Fruit fly (Drosophila melanogaster): ENCODE measurements around the gene CG33298.
A peak's percentile ranks its signal among the peaks of the same experiment; 100 is the strongest.

The CG33298 gene

DNA sequence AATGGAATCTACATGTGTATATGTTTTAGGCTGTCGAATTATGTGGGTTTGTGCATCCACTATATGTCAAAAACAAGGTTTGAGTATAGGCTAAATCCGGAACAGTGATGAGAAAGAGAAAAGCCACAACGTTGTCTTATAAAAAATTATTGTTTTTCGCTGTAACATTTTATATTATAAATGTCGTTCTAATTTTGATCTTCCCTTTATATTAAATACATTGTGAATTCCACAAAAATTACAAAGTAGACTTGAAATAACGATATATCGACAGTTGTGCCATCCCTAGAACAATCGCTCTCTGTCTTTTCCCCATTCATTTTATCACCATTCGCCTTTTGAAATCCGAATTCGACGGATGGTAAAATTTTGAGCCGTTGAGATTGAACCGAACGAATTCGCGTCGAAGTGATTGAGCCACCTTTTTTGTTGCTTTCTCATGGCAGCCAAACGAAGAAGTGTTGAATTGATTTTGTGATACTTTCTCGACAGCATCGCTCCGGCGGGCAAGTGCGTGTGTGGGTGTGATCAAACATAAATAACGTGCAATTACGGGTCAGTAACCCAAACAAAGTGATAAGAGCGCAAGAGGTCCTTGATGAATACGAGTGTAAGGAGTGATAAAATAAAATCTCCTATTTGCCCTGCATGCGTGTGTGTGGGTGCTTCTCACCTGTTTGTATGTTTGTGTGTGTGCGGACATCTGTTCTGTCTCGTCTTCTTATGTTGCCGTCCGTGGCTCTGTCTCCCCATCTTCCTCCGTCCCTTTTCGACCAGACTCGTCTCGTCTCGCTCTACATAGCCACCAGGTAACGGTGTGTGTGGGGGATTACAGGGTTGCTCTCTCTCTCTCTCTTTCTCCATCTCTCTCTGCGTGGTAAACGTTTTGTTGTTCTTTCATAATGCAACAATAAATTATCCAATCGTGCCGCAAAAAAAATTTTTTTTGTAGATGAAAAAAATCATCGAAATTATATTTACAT is 25.9 kb downstream of the CG33298 start, which contains the start of gene Oatp30B:
Oatp30B (plus strand) TSS at position 325 of the 983 bp plus-strand sequence.
- no peak for TF ChIP-seq Dll (optimal IDR thresholded peaks at IDR 0.05)
- TF ChIP-seq EcR (GFP tag; optimal IDR thresholded peaks at IDR 0.05): peak; percentile 65 to 89

- TF ChIP-seq EcR (GFP tag; optimal IDR thresholded peaks at IDR 0.05) (no peak), usp (GFP tag; optimal IDR thresholded peaks at IDR 0.05) (no peak), CG8478 (optimal IDR thresholded peaks at IDR 0.05) (no peak), psq (optimal IDR thresholded peaks at IDR 0.05) (no peak), pan (optimal IDR thresholded peaks at IDR 0.05) (no peak)
Observed at dm6 chr2L:9522766-9523174, 27.5 kb downstream of the CG33298 start.

dm6 chr2L:9524915-9525314 is 29.6 kb downstream of the CG33298 start:
- TF ChIP-seq usp (GFP tag; optimal IDR thresholded peaks at IDR 0.05) (no peak), Dll (optimal IDR thresholded peaks at IDR 0.05) (no peak), CG8478 (optimal IDR thresholded peaks at IDR 0.05) (no peak), EcR (GFP tag; optimal IDR thresholded peaks at IDR 0.05) (no peak)

DNA sequence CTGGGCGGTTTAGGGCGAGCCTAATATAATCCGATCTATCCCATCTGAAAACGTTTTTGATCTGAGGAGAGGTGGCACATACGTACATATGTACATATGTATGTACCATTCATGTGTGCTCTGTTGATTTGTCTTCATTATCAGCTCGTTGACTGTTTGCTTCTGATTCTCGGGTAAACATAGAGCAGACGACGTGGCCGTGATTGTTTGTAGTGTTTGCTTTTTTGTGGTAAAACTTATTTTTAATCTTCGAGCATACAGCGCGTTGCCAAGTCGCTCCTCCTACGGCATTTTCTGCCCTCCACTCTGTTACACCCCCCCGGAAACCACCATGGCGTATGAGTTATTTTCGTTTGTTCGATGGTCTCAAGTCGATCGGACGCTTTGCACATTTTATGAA is 30.4 kb downstream of the CG33298 start:
- TF ChIP-seq CG8478 (optimal IDR thresholded peaks at IDR 0.05): no peak
- no peak for TF ChIP-seq Dll (optimal IDR thresholded peaks at IDR 0.05)
- no peak for TF ChIP-seq psq (optimal IDR thresholded peaks at IDR 0.05)
- TF ChIP-seq EcR (GFP tag; optimal IDR thresholded peaks at IDR 0.05): no peak
- no peak for TF ChIP-seq usp (GFP tag; optimal IDR thresholded peaks at IDR 0.05)
- TF ChIP-seq pan (optimal IDR thresholded peaks at IDR 0.05): no peak

- TF ChIP-seq psq (optimal IDR thresholded peaks at IDR 0.05) (no peak), CG8478 (optimal IDR thresholded peaks at IDR 0.05) (no peak), EcR (GFP tag; optimal IDR thresholded peaks at IDR 0.05) (no peak), pan (optimal IDR thresholded peaks at IDR 0.05) (peak; percentile 23), Dll (optimal IDR thresholded peaks at IDR 0.05) (no peak)
Observed at dm6 chr2L:9526518-9526917, 31.2 kb downstream of the CG33298 start.

- TF ChIP-seq pan (optimal IDR thresholded peaks at IDR 0.05) (no peak), EcR (GFP tag; optimal IDR thresholded peaks at IDR 0.05) (no peak), psq (optimal IDR thresholded peaks at IDR 0.05) (no peak), Dll (optimal IDR thresholded peaks at IDR 0.05) (no peak), usp (GFP tag; optimal IDR thresholded peaks at IDR 0.05) (no peak), CG8478 (optimal IDR thresholded peaks at IDR 0.05) (no peak)
Observed at dm6 chr2L:9528215-9528614, 32.9 kb downstream of the CG33298 start, which contains the start of gene CG31883. TSS of gene CG31883 (plus strand) at chr2L:9528515.

dm6 chr2L:9529858-9530378 is 34.6 kb downstream of the CG33298 start:
- TF ChIP-seq psq (optimal IDR thresholded peaks at IDR 0.05): no peak

dm6 chr2L:9539988-9540573 is 44.8 kb downstream of the CG33298 start, which contains the start of gene CG17855:
TSS of gene CG17855 (plus strand) at chr2L:9540523.
- TF ChIP-seq Dll (optimal IDR thresholded peaks at IDR 0.05): no peak
- TF ChIP-seq psq (optimal IDR thresholded peaks at IDR 0.05): no peak
- TF ChIP-seq CG8478 (optimal IDR thresholded peaks at IDR 0.05): no peak

- TF ChIP-seq Dll (optimal IDR thresholded peaks at IDR 0.05): no peak
- no peak for TF ChIP-seq EcR (GFP tag; optimal IDR thresholded peaks at IDR 0.05)
- no peak for TF ChIP-seq pan (optimal IDR thresholded peaks at IDR 0.05)
- TF ChIP-seq psq (optimal IDR thresholded peaks at IDR 0.05): no peak
- no peak for TF ChIP-seq CG8478 (optimal IDR thresholded peaks at IDR 0.05)
- TF ChIP-seq usp (GFP tag; optimal IDR thresholded peaks at IDR 0.05): no peak
Observed at dm6 chr2L:9542578-9542977, 47.3 kb downstream of the CG33298 start, which contains the start of gene Cpr30B. TSS of gene Cpr30B (plus strand) at chr2L:9542878.

dm6 chr2L:9543871-9544270 is 48.6 kb downstream of the CG33298 start, which contains the start of gene CG13113:
TSS of gene CG13113 (plus strand) at chr2L:9544171.
- no peak for TF ChIP-seq usp (GFP tag; optimal IDR thresholded peaks at IDR 0.05)
- TF ChIP-seq psq (optimal IDR thresholded peaks at IDR 0.05): no peak
- TF ChIP-seq CG8478 (optimal IDR thresholded peaks at IDR 0.05): no peak
- TF ChIP-seq Dll (optimal IDR thresholded peaks at IDR 0.05): no peak
- no peak for TF ChIP-seq EcR (GFP tag; optimal IDR thresholded peaks at IDR 0.05)
- no peak for TF ChIP-seq pan (optimal IDR thresholded peaks at IDR 0.05)

DNA sequence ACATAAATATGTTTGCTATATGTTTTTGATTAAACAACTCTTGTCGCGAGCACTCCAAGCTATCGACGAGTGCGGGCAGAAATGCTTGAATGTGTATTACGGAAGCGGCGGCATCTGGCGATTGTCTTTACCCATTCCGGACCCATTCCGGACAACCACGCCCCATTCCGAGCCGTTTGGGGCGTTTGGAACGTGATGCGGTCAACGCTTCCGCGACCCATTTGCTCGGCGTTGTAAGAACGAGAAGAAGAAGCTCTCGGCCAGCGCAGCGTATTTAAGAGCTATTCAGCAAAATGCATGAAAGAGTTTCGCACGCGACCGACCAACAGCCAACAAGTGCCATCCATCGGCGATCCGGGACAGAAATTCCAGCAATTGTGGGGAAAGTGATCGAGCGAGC is 50.2 kb downstream of the CG33298 start, which contains the start of gene CG13114:
CG13114 (plus strand) TSS at position 301 of the 400 bp plus-strand sequence.
- no peak for TF ChIP-seq pan (optimal IDR thresholded peaks at IDR 0.05)
- TF ChIP-seq psq (optimal IDR thresholded peaks at IDR 0.05): no peak
- no peak for TF ChIP-seq CG8478 (optimal IDR thresholded peaks at IDR 0.05)
- TF ChIP-seq usp (GFP tag; optimal IDR thresholded peaks at IDR 0.05): no peak
- no peak for TF ChIP-seq Dll (optimal IDR thresholded peaks at IDR 0.05)
- TF ChIP-seq EcR (GFP tag; optimal IDR thresholded peaks at IDR 0.05): no peak

DNA sequence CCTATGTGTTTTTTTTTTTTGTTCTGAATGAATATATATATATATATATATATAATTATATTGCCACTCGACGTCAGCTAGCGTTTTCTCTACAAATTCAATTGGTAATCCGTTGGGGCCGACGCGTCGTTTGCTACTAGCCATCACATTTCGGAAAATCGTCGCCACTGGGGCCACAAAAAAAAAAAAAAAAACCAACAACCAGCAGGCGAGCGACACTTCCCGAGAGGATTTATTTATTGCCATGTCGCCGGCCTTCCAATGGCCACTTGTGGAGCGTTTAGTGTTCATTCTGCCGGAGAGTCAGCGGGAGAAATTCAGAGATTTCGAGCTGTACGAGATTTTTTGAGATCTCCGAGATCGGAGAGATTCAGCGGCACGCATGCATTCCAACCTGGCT is 55.6 kb downstream of the CG33298 start:
- TF ChIP-seq psq (optimal IDR thresholded peaks at IDR 0.05) (no peak), CG8478 (optimal IDR thresholded peaks at IDR 0.05) (no peak), pan (optimal IDR thresholded peaks at IDR 0.05) (no peak), EcR (GFP tag; optimal IDR thresholded peaks at IDR 0.05) (no peak), Dll (optimal IDR thresholded peaks at IDR 0.05) (no peak), usp (GFP tag; optimal IDR thresholded peaks at IDR 0.05) (no peak)
